Worm (Caenorhabditis elegans) whole organism, young adult: ENCODE data around the gene Y45G5AL.1.

ENCODE experiments used
- D2030.7 ChIP-seq: fragments of 200-800 bp; sonication (Bioruptor generic); IDR thresholded peaks from 2 replicates; pipeline ENCODE4 v1.3.6; 2022; ENCODE audit warnings: missing genetic modification reagents, missing genetic modification characterization, missing compliant biosample characterization
- F33H1.4 ChIP-seq: fragments of 200-800 bp; sonication (Bioruptor generic); IDR thresholded peaks from 2 replicates; pipeline ENCODE4 v1.3.6; 2022; ENCODE audit warnings: missing genetic modification reagents, missing genetic modification characterization, missing compliant biosample characterization
- aptf-2 ChIP-seq: fragments of 200-800 bp; sonication (Bioruptor generic); conservative IDR thresholded peaks from 2 replicates; pipeline ENCODE4 v1.3.6; 2022; ENCODE audit warnings: missing genetic modification reagents, missing genetic modification characterization, missing compliant biosample characterization
- ceh-91 ChIP-seq: fragments of 200-800 bp; sonication (Bioruptor generic); IDR thresholded peaks from 2 replicates; pipeline ENCODE4 v1.3.6; 2022; ENCODE audit warnings: missing genetic modification reagents, missing genetic modification characterization, missing compliant biosample characterization
- hmg-20 ChIP-seq: fragments of 200-800 bp; sonication (Bioruptor generic); IDR thresholded peaks from 2 replicates; pipeline ENCODE4 v1.3.6; 2022; ENCODE audit warnings: missing genetic modification reagents, missing genetic modification characterization, missing compliant biosample characterization
- lsl-1 ChIP-seq: fragments of 200-800 bp; sonication (Bioruptor generic); optimal IDR thresholded peaks from 2 replicates; lab custom pipeline; 2018; ENCODE audit warnings: mild to moderate bottlenecking, missing genetic modification characterization, moderate library complexity, missing compliant biosample characterization
- madf-6 ChIP-seq: fragments of 200-800 bp; sonication (Bioruptor generic); IDR thresholded peaks from 2 replicates; pipeline ENCODE4 v1.3.6; 2022; ENCODE audit warnings: missing genetic modification reagents, missing genetic modification characterization, missing compliant biosample characterization
- nhr-27 ChIP-seq: fragments of 200-800 bp; sonication (Bioruptor generic); optimal IDR thresholded peaks from 2 replicates; lab custom pipeline; 2018; ENCODE audit warnings: mild to moderate bottlenecking, missing genetic modification characterization, moderate library complexity, missing compliant biosample characterization
- pbrm-1 ChIP-seq: fragments of 200-800 bp; sonication (Bioruptor generic); IDR thresholded peaks from 2 replicates; pipeline ENCODE4 v1.3.6; 2022; ENCODE audit warnings: missing genetic modification reagents, missing genetic modification characterization, missing compliant biosample characterization
- xnd-1 ChIP-seq: sonication (generic microtip); optimal IDR thresholded peaks from 2 replicates; lab custom pipeline; 2016; ENCODE audit warnings: missing genotype, missing genetic modification reagents, missing genetic modification characterization, missing compliant biosample characterization

Gene Y45G5AL.1

DNA sequence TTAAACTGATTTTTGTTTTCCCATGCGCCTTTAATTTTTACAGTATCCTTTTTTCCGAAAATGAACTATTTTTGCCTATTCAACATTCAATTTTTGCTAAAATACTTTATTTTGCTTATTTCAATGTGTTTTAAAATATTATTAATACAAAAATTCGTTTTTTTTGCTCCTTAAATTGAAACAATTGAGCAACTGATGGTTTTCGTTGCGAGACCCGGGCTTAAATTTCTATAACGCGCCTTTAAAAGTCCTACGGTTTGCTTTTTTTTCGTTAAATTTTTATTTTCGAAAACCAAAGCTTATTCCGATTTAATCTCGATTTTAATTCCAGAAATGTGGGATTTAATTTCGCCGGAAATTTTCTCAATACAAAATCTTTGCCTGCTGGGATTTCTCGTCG is 51.0 kb downstream of the Y45G5AL.1 start, which contains the start of gene algn-5:
Gene algn-5, plus strand, starts transcription at position 295 of the 400 bp plus-strand sequence.
- TF ChIP-seq hmg-20 (no peak), ceh-91 (0 out of 2 replicates have a peak, but pooled peaks have one; percentile 10), F33H1.4 (GFP tag; lab: Robert Waterston, UW) (peak; percentile 86), pbrm-1 (GFP tag; lab: Robert Waterston, UW) (no peak), xnd-1 (tag; lab: Kevin White, UChicago) (peak; percentile 76), lsl-1 (peak; percentile 90), aptf-2 (GFP tag; lab: Robert Waterston, UW) (no peak), nhr-27 (tag; lab: Kevin White, UChicago) (no peak), madf-6 (GFP tag; lab: Robert Waterston, UW) (peak; percentile 71), D2030.7 (GFP tag; lab: Robert Waterston, UW) (peak; percentile 44; the same call in 1 of the 2 replicates)
- TF ChIP-seq, all 124 proteins: peak for 6
